Worm (Caenorhabditis elegans) whole organism, L3 larva: ENCODE data around the gene T23F2.2.

Source experiments
- R02D3.7 ChIP-seq: fragments of 150-350 bp; optimal IDR thresholded peaks from 2 replicates; lab custom pipeline; 2014; ENCODE audit warnings: missing biosample characterization, missing genetic modification characterization
- ZK546.5 ChIP-seq: sonication (generic microtip); optimal IDR thresholded peaks from 2 replicates; lab custom pipeline; 2017; ENCODE audit warnings: missing biosample characterization, missing genetic modification characterization
- ama-1 ChIP-seq: fragments of 150-350 bp; optimal IDR thresholded peaks from 2 replicates; lab custom pipeline; 2018
- ceh-16 ChIP-seq: sonication (generic microtip); optimal IDR thresholded peaks from 2 replicates; lab custom pipeline; 2017; ENCODE audit warnings: missing biosample characterization, missing genetic modification characterization
- ceh-28 ChIP-seq: fragments of 150-350 bp; optimal IDR thresholded peaks from 2 replicates; lab custom pipeline; 2014; ENCODE audit warnings: missing biosample characterization, missing genetic modification reagents, missing genetic modification characterization
- ceh-9 ChIP-seq: sonication (generic microtip); optimal IDR thresholded peaks from 2 replicates; lab custom pipeline; 2018; ENCODE audit warnings: missing biosample characterization, missing genetic modification characterization
- daf-12 ChIP-seq: fragments of 150-350 bp; optimal IDR thresholded peaks from 2 replicates; lab custom pipeline; 2014; ENCODE audit warnings: missing biosample characterization, missing genetic modification reagents, missing genetic modification characterization
- egl-27 ChIP-seq: sonication (generic microtip); optimal IDR thresholded peaks from 4 replicates; lab custom pipeline; 2017; ENCODE audit warnings: missing biosample characterization, missing genetic modification reagents, missing genetic modification characterization
- egl-5 ChIP-seq: fragments of 150-350 bp; optimal IDR thresholded peaks from 2 replicates; lab custom pipeline; 2017; ENCODE audit warnings: missing biosample characterization, missing genetic modification reagents, missing genetic modification characterization, inconsistent platforms
- elt-2 ChIP-seq: sonication (generic microtip); optimal IDR thresholded peaks from 2 replicates; lab custom pipeline; 2016; ENCODE audit warnings: missing genetic modification reagents, mild to moderate bottlenecking, missing genetic modification characterization, missing compliant biosample characterization
- elt-3 ChIP-seq, 3 experiments: fragments of 150-350 bp in 1 of 3; sonication (generic microtip) in 2 of 3; optimal IDR thresholded peaks; 2 replicates in 2 of 3; 4 replicates in 1 of 3; lab custom pipeline; 2014 to 2017; ENCODE audit warnings: missing biosample characterization in 3 of 3, missing genetic modification characterization in 3 of 3
- fkh-2 ChIP-seq: fragments of 150-350 bp; optimal IDR thresholded peaks from 2 replicates; lab custom pipeline; 2014; ENCODE audit warnings: missing biosample characterization, missing genetic modification reagents, missing genetic modification characterization
- fos-1 ChIP-seq: fragments of 150-350 bp; optimal IDR thresholded peaks from 2 replicates; lab custom pipeline; 2014; ENCODE audit warnings: missing biosample characterization, missing genetic modification characterization
- hmg-11 ChIP-seq: sonication (generic microtip); optimal IDR thresholded peaks from 2 replicates; lab custom pipeline; 2016; ENCODE audit warnings: missing genetic modification characterization, missing compliant biosample characterization
- jun-1 ChIP-seq: fragments of 150-350 bp; optimal IDR thresholded peaks from 2 replicates; lab custom pipeline; 2014; ENCODE audit warnings: missing biosample characterization, missing genetic modification reagents, missing genetic modification characterization
- mdl-1 ChIP-seq: fragments of 150-350 bp; optimal IDR thresholded peaks from 2 replicates; lab custom pipeline; 2014; ENCODE audit warnings: missing biosample characterization, missing genetic modification characterization
- nfya-1 ChIP-seq: sonication (generic microtip); optimal IDR thresholded peaks from 2 replicates; lab custom pipeline; 2017; ENCODE audit warnings: missing genetic modification characterization, mild to moderate bottlenecking, missing compliant biosample characterization, antibody characterized with exemption, moderate library complexity; ENCODE audit not compliant: insufficient read depth
- nhr-23 ChIP-seq: fragments of 150-350 bp; optimal IDR thresholded peaks from 2 replicates; lab custom pipeline; 2014; ENCODE audit warnings: missing biosample characterization, missing genetic modification reagents, missing genetic modification characterization
- nhr-237 ChIP-seq: fragments of 150-350 bp; optimal IDR thresholded peaks from 2 replicates; lab custom pipeline; 2014; ENCODE audit warnings: missing biosample characterization, missing genetic modification characterization
- nhr-25 ChIP-seq: sonication (generic microtip); optimal IDR thresholded peaks from 2 replicates; lab custom pipeline; 2017; ENCODE audit warnings: missing biosample characterization, missing genetic modification characterization
- nhr-43 ChIP-seq: sonication (generic microtip); optimal IDR thresholded peaks from 2 replicates; lab custom pipeline; 2016; ENCODE audit warnings: mild to moderate bottlenecking, missing genetic modification characterization, missing compliant biosample characterization; ENCODE audit not compliant: poor library complexity, severe bottlenecking
- nhr-67 ChIP-seq: fragments of 150-350 bp; optimal IDR thresholded peaks from 2 replicates; lab custom pipeline; 2014; ENCODE audit warnings: missing biosample characterization, missing genetic modification characterization
- nhr-76 ChIP-seq: fragments of 150-350 bp; sonication (generic microtip); optimal IDR thresholded peaks from 5 replicates; lab custom pipeline; 2014; ENCODE audit warnings: missing biosample characterization, missing genetic modification characterization
- pha-4 ChIP-seq: fragments of 150-350 bp; optimal IDR thresholded peaks from 2 replicates; lab custom pipeline; 2014; ENCODE audit warnings: missing biosample characterization, missing genetic modification reagents, missing genetic modification characterization
- pqm-1 ChIP-seq: fragments of 150-350 bp; optimal IDR thresholded peaks from 2 replicates; lab custom pipeline; 2017; ENCODE audit warnings: missing biosample characterization, missing genetic modification characterization, inconsistent platforms
- sea-2 ChIP-seq: fragments of 150-350 bp; sonication (generic microtip); optimal IDR thresholded peaks from 4 replicates; lab custom pipeline; 2014; ENCODE audit warnings: missing biosample characterization, missing genetic modification reagents, missing genetic modification characterization
- skn-1 ChIP-seq: fragments of 150-350 bp; optimal IDR thresholded peaks from 2 replicates; lab custom pipeline; 2014; ENCODE audit warnings: missing biosample characterization, missing genetic modification characterization
- snpc-4 ChIP-seq: fragments of 150-350 bp; optimal IDR thresholded peaks from 2 replicates; lab custom pipeline; 2014; ENCODE audit warnings: missing biosample characterization, missing genetic modification characterization
- tbx-2 ChIP-seq: sonication (generic microtip); optimal IDR thresholded peaks from 2 replicates; lab custom pipeline; 2016; ENCODE audit warnings: mild to moderate bottlenecking, missing genetic modification characterization, missing compliant biosample characterization
- unc-39 ChIP-seq: sonication (generic microtip); optimal IDR thresholded peaks from 4 replicates; lab custom pipeline; 2017; ENCODE audit warnings: missing biosample characterization, missing genetic modification characterization
- unc-62 ChIP-seq: fragments of 150-350 bp; sonication (generic microtip); optimal IDR thresholded peaks from 4 replicates; lab custom pipeline; 2014; ENCODE audit warnings: missing biosample characterization, missing genetic modification reagents, missing genetic modification characterization
- zag-1 ChIP-seq: fragments of 150-350 bp; optimal IDR thresholded peaks from 2 replicates; lab custom pipeline; 2014; ENCODE audit warnings: missing biosample characterization, missing genetic modification characterization
- ztf-4 ChIP-seq: fragments of 150-350 bp; optimal IDR thresholded peaks from 2 replicates; lab custom pipeline; 2014; ENCODE audit warnings: missing biosample characterization, missing genetic modification characterization

Gene T23F2.2

DNA sequence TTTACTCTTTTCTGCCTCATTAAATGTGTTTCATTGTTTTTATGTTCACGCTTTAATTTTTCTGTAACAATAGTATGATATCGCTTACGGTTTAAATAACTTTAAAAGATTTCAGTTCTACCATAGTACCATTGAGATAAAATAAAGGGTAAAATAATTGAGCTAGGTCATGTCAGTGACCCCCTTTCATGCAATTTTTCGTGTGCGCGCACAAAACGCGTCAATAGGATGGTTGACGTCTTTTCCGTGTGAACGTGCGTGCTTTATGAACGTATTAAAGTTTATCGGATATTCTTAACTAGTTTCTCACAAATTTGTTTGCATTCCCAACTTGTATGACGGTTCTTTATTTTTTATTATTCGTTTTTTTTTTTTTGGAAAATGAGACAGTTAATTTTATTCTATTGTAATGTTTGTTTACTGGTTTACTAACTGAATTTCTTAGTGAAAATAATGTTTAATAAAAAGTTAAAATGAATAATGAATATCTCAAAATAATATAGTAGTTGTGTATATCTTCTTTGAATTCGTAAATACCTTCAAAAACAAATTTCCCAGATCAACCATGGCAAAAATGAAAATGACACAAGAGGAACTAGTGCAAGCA is 19.0 kb downstream of the T23F2.2 start, which contains the start of gene C25F6.1:
Gene C25F6.1, plus strand, starts transcription at position 557 of the 607 bp plus-strand sequence.
- TF ChIP-seq zag-1 (tag; lab: Kevin White, UChicago), result no peak
- peak; percentile 18 for TF ChIP-seq jun-1 (tag; lab: Kevin White, UChicago)
- no peak for TF ChIP-seq nhr-67 (tag; lab: Kevin White, UChicago)
- TF ChIP-seq nhr-23, result peak; percentile 23
- TF ChIP-seq pha-4 (tag; lab: Kevin White, UChicago), result peak; percentile 29
- TF ChIP-seq nfya-1 (tag; lab: Kevin White, UChicago), result no peak
- no peak for TF ChIP-seq nhr-76 (tag; lab: Kevin White, UChicago)
- no peak for TF ChIP-seq R02D3.7

DNA sequence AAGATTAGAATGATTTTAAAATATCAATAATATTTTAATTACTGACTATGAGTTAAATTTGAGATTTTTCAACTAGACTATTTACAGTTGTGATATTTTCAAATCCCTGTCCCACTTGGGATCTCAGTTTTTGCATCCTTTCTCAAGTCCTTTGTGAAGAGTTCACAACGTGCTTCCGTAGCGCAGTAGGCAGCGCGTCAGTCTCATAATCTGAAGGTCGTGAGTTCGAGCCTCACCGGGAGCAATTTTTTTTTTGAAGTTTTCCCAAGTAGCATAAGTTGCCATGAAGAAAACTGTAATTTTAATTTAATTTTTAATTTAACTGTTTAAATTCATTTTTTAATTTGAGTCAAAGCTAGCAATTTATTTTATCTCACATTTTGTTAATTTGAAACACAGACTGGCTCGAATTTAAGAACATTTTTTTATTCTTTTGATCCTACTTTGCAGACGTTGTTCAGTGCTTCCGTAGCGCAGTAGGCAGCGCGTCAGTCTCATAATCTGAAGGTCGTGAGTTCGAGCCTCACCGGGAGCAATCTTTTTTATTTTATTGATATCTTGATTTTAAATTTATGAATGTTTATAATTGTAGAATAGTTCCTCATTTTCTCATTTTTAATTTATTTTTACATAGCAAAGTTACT is 19.6 kb downstream of the T23F2.2 start:
- no peak for TF ChIP-seq unc-62
- no peak for TF ChIP-seq R02D3.7
- no peak for TF ChIP-seq ceh-16
- TF ChIP-seq nfya-1 (tag; lab: Kevin White, UChicago), result peak; percentile 15
- no peak for TF ChIP-seq nhr-43 (tag; lab: Kevin White, UChicago)
- peak; percentile 27 for TF ChIP-seq pha-4 (tag; lab: Kevin White, UChicago)
- no peak for TF ChIP-seq ceh-9 (tag; lab: Kevin White, UChicago)
- TF ChIP-seq hmg-11 (tag; lab: Kevin White, UChicago), result peak; percentile 43

DNA sequence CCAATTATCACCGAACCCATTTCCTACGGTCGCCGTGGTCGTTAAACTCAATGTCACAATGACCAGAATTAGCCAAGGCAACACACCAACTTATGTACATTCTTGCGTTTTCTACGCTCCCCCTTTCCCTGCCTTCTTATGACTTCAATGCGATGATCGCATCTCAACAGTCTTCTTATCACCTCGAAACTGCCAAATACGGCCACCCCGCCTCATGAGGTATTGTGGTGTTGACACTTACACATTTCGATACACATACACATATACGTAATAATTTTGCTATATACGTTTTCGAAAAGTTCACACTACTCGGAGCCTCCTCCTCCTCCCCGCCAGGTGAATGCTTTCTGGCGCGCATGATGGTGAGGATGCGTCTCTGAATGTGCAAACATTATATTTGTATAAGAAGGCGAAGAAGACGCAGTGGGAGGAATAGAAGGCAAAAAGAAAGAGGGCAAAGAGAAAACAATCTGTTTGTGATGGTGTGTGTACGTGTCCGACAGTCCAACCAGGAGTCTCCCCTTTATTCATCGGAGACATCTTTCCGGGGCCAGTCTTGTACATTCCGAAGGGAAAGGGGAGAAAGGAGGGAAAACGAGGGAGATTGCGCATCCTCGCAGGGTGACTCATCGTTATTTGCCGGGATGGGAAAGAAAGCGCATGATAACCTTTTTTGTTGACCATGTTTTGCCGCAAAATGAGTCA is 25.0 kb downstream of the T23F2.2 start:
- no peak for TF ChIP-seq ztf-4 (tag; lab: Kevin White, UChicago)
- TF ChIP-seq fos-1 (tag; lab: Kevin White, UChicago), result peak; percentile 75
- no peak for TF ChIP-seq unc-39 (tag; lab: Kevin White, UChicago)
- no peak for TF ChIP-seq tbx-2 (tag; lab: Kevin White, UChicago)
- TF ChIP-seq pqm-1 (tag; lab: Kevin White, UChicago), result peak; percentile 70
- peak; percentile 82 for TF ChIP-seq jun-1 (tag; lab: Kevin White, UChicago)
- TF ChIP-seq egl-27 (tag; lab: Kevin White, UChicago), result no peak
- no peak for TF ChIP-seq nhr-67 (tag; lab: Kevin White, UChicago)
- no peak for TF ChIP-seq daf-12 (tag; lab: Kevin White, UChicago)
- peak; percentile 64 for TF ChIP-seq pha-4 (tag; lab: Kevin White, UChicago)
- TF ChIP-seq snpc-4 (tag; lab: Kevin White, UChicago), result no peak
- TF ChIP-seq mdl-1, result no peak
- TF ChIP-seq elt-3 (tag; optimal IDR thresholded peaks at IDR 0.05; lab: Kevin White, UChicago), result no peak
- peak; percentile 75 for TF ChIP-seq elt-2 (tag; lab: Kevin White, UChicago)
- no peak for TF ChIP-seq nhr-43 (tag; lab: Kevin White, UChicago)
- TF ChIP-seq nhr-76 (tag; lab: Kevin White, UChicago), result no peak
- TF ChIP-seq nhr-23, result peak; percentile 27
- peak; percentile 37 for TF ChIP-seq nhr-25
- no peak for TF ChIP-seq ceh-28
- TF ChIP-seq sea-2 (GFP tag; lab: Kevin White, UChicago), result no peak
- TF ChIP-seq egl-5 (tag; lab: Kevin White, UChicago), result no peak
- TF ChIP-seq ZK546.5 (tag; lab: Kevin White, UChicago), result no peak
- no peak for TF ChIP-seq hmg-11 (tag; lab: Kevin White, UChicago)
- no peak for TF ChIP-seq fkh-2 (tag; lab: Kevin White, UChicago)
- TF ChIP-seq ama-1 (lab: Kevin White, UChicago), result no peak
- TF ChIP-seq nhr-237 (tag; lab: Kevin White, UChicago), result no peak

DNA sequence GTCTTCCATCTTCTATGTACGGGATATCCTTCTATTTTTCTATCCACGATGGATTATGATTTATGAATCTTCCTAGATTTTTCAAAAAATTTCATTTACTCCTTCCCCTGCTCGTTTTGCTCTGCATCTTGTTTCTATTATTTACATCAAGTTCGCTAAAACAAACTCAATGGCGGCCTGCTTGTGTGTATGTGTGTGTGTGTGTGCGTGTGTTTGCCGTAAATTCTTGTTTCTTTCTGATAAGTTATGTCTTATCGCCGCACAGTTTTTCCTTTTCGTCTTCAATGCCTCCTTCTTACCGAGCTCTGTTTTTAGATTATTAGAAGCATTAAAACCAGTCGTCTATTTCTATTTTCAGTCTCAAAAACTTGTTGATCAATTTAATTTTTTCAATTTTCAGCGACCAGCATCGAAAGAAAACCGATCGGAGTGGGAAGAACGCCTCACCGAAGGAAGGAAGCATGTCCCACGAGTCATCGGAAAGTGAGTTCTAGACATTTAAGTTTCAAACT is 25.7 kb downstream of the T23F2.2 start, which contains the start of gene dlg-1:
Gene dlg-1, plus strand, starts transcription at position 401 of the 512 bp plus-strand sequence.
- TF ChIP-seq skn-1 (tag; lab: Kevin White, UChicago) (no peak), elt-2 (tag; lab: Kevin White, UChicago) (peak; percentile 69), tbx-2 (tag; lab: Kevin White, UChicago) (no peak), pha-4 (tag; lab: Kevin White, UChicago) (peak; percentile 73), zag-1 (tag; lab: Kevin White, UChicago) (no peak), nhr-67 (tag; lab: Kevin White, UChicago) (no peak)
